Worm (Caenorhabditis elegans) whole organism, L4 larva: ENCODE measurements around the gene F38B6.2.
A peak's percentile ranks its signal among the peaks of the same experiment; 100 is the strongest.

ENCODE experiments used
- D1046.2 ChIP-seq: fragments of 200-800 bp; sonication (Bioruptor generic); IDR thresholded peaks from 2 replicates; pipeline ENCODE4 v1.3.6; 2022; ENCODE audit warnings: missing genetic modification characterization, missing compliant biosample characterization
- F10B5.3 ChIP-seq: sonication (generic microtip); optimal IDR thresholded peaks from 2 replicates; lab custom pipeline; 2016; ENCODE audit warnings: mild to moderate bottlenecking, missing genetic modification characterization, missing compliant biosample characterization
- F26F4.8 ChIP-seq: fragments of 200-800 bp; sonication (Bioruptor generic); conservative IDR thresholded peaks from 2 replicates; pipeline ENCODE4 v1.3.6; 2022; ENCODE audit warnings: missing genetic modification characterization, missing compliant biosample characterization
- F44E2.7 ChIP-seq: fragments of 200-800 bp; sonication (Bioruptor generic); IDR thresholded peaks from 2 replicates; pipeline ENCODE4 v2.1.2; 2022; ENCODE audit warnings: missing genetic modification characterization, missing compliant biosample characterization
- R02D3.7 ChIP-seq: fragments of 150-350 bp; sonication (generic microtip); optimal IDR thresholded peaks from 3 replicates; lab custom pipeline; 2014; ENCODE audit warnings: missing biosample characterization, missing genetic modification characterization
- Y5F2A.4 ChIP-seq: fragments of 200-800 bp; sonication (Bioruptor generic); optimal IDR thresholded peaks from 2 replicates; lab custom pipeline; 2018; ENCODE audit warnings: mild to moderate bottlenecking, missing genetic modification characterization, missing compliant biosample characterization
- ZK337.2 ChIP-seq: fragments of 200-800 bp; sonication (Bioruptor generic); IDR thresholded peaks from 2 replicates; pipeline ENCODE4 v1.3.6; 2022; ENCODE audit warnings: missing genetic modification reagents, missing genetic modification characterization, missing compliant biosample characterization
- aha-1 ChIP-seq: fragments of 150-350 bp; peaks from one replicate; lab custom pipeline; 2014; ENCODE audit warnings: missing biosample characterization, missing genetic modification characterization
- ama-1 ChIP-seq: fragments of 150-350 bp; optimal IDR thresholded peaks from 2 replicates; lab custom pipeline; 2014; ENCODE audit warnings: inconsistent platforms, mixed read lengths
- arid-1 ChIP-seq: fragments of 200-800 bp; sonication (Bioruptor generic); conservative IDR thresholded peaks from 2 replicates; pipeline ENCODE4 v1.3.6; 2022; ENCODE audit warnings: missing genetic modification reagents, missing genetic modification characterization, missing compliant biosample characterization
- attf-4 ChIP-seq: sonication (generic microtip); optimal IDR thresholded peaks from 3 replicates; lab custom pipeline; 2017; ENCODE audit warnings: missing biosample characterization, missing genetic modification characterization
- ceh-20 ChIP-seq: fragments of 200-800 bp; sonication (Bioruptor generic); IDR thresholded peaks from 2 replicates; pipeline ENCODE4 v1.3.6; 2022; ENCODE audit warnings: missing genetic modification reagents, missing genetic modification characterization, missing compliant biosample characterization
- ceh-62 ChIP-seq: sonication (generic microtip); optimal IDR thresholded peaks from 2 replicates; lab custom pipeline; 2017; ENCODE audit warnings: missing biosample characterization, missing genetic modification characterization
- ceh-82 ChIP-seq: sonication (generic microtip); optimal IDR thresholded peaks from 2 replicates; lab custom pipeline; 2017; ENCODE audit warnings: missing biosample characterization, missing genetic modification characterization
- ces-1 ChIP-seq: fragments of 150-350 bp; sonication (generic microtip); optimal IDR thresholded peaks from 4 replicates; lab custom pipeline; 2014; ENCODE audit warnings: missing biosample characterization, missing genetic modification reagents, missing genetic modification characterization
- daf-12 ChIP-seq: fragments of 150-350 bp; optimal IDR thresholded peaks from 2 replicates; lab custom pipeline; 2014; ENCODE audit warnings: missing biosample characterization, missing genetic modification reagents, missing genetic modification characterization
- daf-8 ChIP-seq: fragments of 200-800 bp; sonication (Bioruptor generic); IDR thresholded peaks from 2 replicates; pipeline ENCODE4 v1.3.6; 2022; ENCODE audit warnings: missing genetic modification characterization, missing compliant biosample characterization
- dpl-1 ChIP-seq: fragments of 150-350 bp; optimal IDR thresholded peaks from 2 replicates; lab custom pipeline; 2014; ENCODE audit warnings: missing biosample characterization, missing genetic modification reagents, missing genetic modification characterization
- duxl-1 ChIP-seq: sonication (generic microtip); optimal IDR thresholded peaks from 2 replicates; lab custom pipeline; 2016; ENCODE audit warnings: mild to moderate bottlenecking, missing genetic modification characterization, moderate library complexity, missing compliant biosample characterization; ENCODE audit not compliant: poor library complexity
- dve-1 ChIP-seq: sonication (generic microtip); optimal IDR thresholded peaks from 2 replicates; lab custom pipeline; 2017; ENCODE audit warnings: antibody characterized with exemption, mild to moderate bottlenecking, missing genetic modification characterization, missing compliant biosample characterization; ENCODE audit not compliant: insufficient read depth
- egl-27 ChIP-seq: sonication (generic microtip); optimal IDR thresholded peaks from 3 replicates; lab custom pipeline; 2017; ENCODE audit warnings: missing biosample characterization, missing genetic modification reagents, missing genetic modification characterization
- fkh-10 ChIP-seq: fragments of 150-350 bp; optimal IDR thresholded peaks from 2 replicates; lab custom pipeline; 2014; ENCODE audit warnings: missing biosample characterization, missing genetic modification reagents, missing genetic modification characterization
- hlh-30 ChIP-seq: sonication (generic microtip); optimal IDR thresholded peaks from 2 replicates; lab custom pipeline; 2017; ENCODE audit warnings: antibody characterized with exemption, mild to moderate bottlenecking, missing genetic modification characterization, missing compliant biosample characterization; ENCODE audit not compliant: insufficient read depth
- jun-1 ChIP-seq: fragments of 150-350 bp; optimal IDR thresholded peaks from 2 replicates; lab custom pipeline; 2014; ENCODE audit warnings: missing biosample characterization, missing genetic modification reagents, missing genetic modification characterization
- lin-15B ChIP-seq: fragments of 150-350 bp; sonication (generic microtip); optimal IDR thresholded peaks from 3 replicates; lab custom pipeline; 2014; ENCODE audit warnings: missing biosample characterization, missing genetic modification characterization
- lin-29 ChIP-seq: fragments of 200-800 bp; sonication (Bioruptor generic); IDR thresholded peaks from 2 replicates; pipeline ENCODE4 v1.3.6; 2022; ENCODE audit warnings: missing genetic modification reagents, missing genetic modification characterization, missing compliant biosample characterization
- lsy-2 ChIP-seq, 2 experiments: fragments of 150-350 bp in 1 of 2; sonication (generic microtip) in 1 of 2; optimal IDR thresholded peaks; 2 replicates each; lab custom pipeline; 2014 to 2017; ENCODE audit warnings: missing biosample characterization in 2 of 2, missing genetic modification characterization in 2 of 2
- madf-9 ChIP-seq: fragments of 200-800 bp; sonication (Bioruptor generic); conservative IDR thresholded peaks from 2 replicates; pipeline ENCODE4 v1.3.6; 2022; ENCODE audit warnings: missing genetic modification reagents, missing genetic modification characterization, missing compliant biosample characterization
- mdl-1 ChIP-seq, 2 experiments: fragments of 150-350 bp in 1 of 2; sonication (generic microtip) in 1 of 2; optimal IDR thresholded peaks; 2 replicates each; lab custom pipeline; 2014 to 2017; ENCODE audit warnings: missing biosample characterization in 2 of 2, missing genetic modification characterization in 2 of 2
- mdt-29 ChIP-seq: fragments of 200-800 bp; sonication (Bioruptor generic); IDR thresholded peaks from 2 replicates; pipeline ENCODE4 v1.3.6; 2022; ENCODE audit warnings: missing genetic modification reagents, missing genetic modification characterization, missing compliant biosample characterization
- mes-2 ChIP-seq: sonication (generic microtip); optimal IDR thresholded peaks from 2 replicates; lab custom pipeline; 2016; ENCODE audit warnings: missing genotype, mild to moderate bottlenecking, missing genetic modification characterization, missing compliant biosample characterization; ENCODE audit not compliant: poor library complexity, severe bottlenecking
- mxl-2 ChIP-seq: fragments of 200-800 bp; sonication (Bioruptor generic); conservative IDR thresholded peaks from 2 replicates; pipeline ENCODE4 v1.3.6; 2022; ENCODE audit warnings: missing genetic modification reagents, missing genetic modification characterization, missing compliant biosample characterization
- mxl-3 ChIP-seq: fragments of 200-800 bp; sonication (Bioruptor generic); optimal IDR thresholded peaks from 2 replicates; lab custom pipeline; 2018; ENCODE audit warnings: mild to moderate bottlenecking, missing genetic modification characterization, missing compliant biosample characterization
- nhr-102 ChIP-seq: sonication (generic microtip); optimal IDR thresholded peaks from 2 replicates; lab custom pipeline; 2016; ENCODE audit warnings: mild to moderate bottlenecking, missing genetic modification characterization, moderate library complexity, missing compliant biosample characterization
- nhr-11 ChIP-seq: fragments of 150-350 bp; optimal IDR thresholded peaks from 2 replicates; lab custom pipeline; 2014; ENCODE audit warnings: missing biosample characterization, missing genetic modification characterization
- nhr-25 ChIP-seq: sonication (generic microtip); optimal IDR thresholded peaks from 2 replicates; lab custom pipeline; 2017; ENCODE audit warnings: missing genetic modification characterization, mild to moderate bottlenecking, missing compliant biosample characterization, antibody characterized with exemption, moderate library complexity, borderline replicate concordance; ENCODE audit not compliant: insufficient read depth
- nhr-42 ChIP-seq: fragments of 200-800 bp; sonication (Bioruptor generic); IDR thresholded peaks from 2 replicates; pipeline ENCODE4 v1.3.6; 2022; ENCODE audit warnings: missing genetic modification characterization, missing compliant biosample characterization
- nhr-48 ChIP-seq: sonication (generic microtip); optimal IDR thresholded peaks from 2 replicates; lab custom pipeline; 2016; ENCODE audit warnings: mild to moderate bottlenecking, missing genetic modification characterization, missing compliant biosample characterization
- nhr-6 ChIP-seq: fragments of 150-350 bp; optimal IDR thresholded peaks from 2 replicates; lab custom pipeline; 2014; ENCODE audit warnings: missing biosample characterization, missing genetic modification characterization
- pqm-1 ChIP-seq: sonication (generic microtip); optimal IDR thresholded peaks from 2 replicates; lab custom pipeline; 2017; ENCODE audit warnings: missing biosample characterization, missing genetic modification characterization
- rbr-2 ChIP-seq: sonication (generic microtip); optimal IDR thresholded peaks from 2 replicates; lab custom pipeline; 2016; ENCODE audit warnings: missing genotype, missing genetic modification characterization, missing compliant biosample characterization
- sdz-12 ChIP-seq: fragments of 200-800 bp; sonication (Bioruptor generic); optimal IDR thresholded peaks from 2 replicates; lab custom pipeline; 2018; ENCODE audit warnings: mild to moderate bottlenecking, missing genetic modification characterization, missing compliant biosample characterization
- set-16 ChIP-seq: fragments of 200-800 bp; sonication (Bioruptor generic); IDR thresholded peaks from 2 replicates; pipeline ENCODE4 v1.3.6; 2022; ENCODE audit warnings: missing genetic modification reagents, missing genetic modification characterization, missing compliant biosample characterization
- snpc-1.2 ChIP-seq: fragments of 200-800 bp; sonication (Bioruptor generic); IDR thresholded peaks from 2 replicates; pipeline ENCODE4 v1.3.6; 2022; ENCODE audit warnings: missing genetic modification reagents, missing genetic modification characterization, missing compliant biosample characterization
- snpc-4 ChIP-seq: fragments of 150-350 bp; optimal IDR thresholded peaks from 2 replicates; lab custom pipeline; 2014; ENCODE audit warnings: missing biosample characterization, missing genetic modification characterization
- spr-1 ChIP-seq: sonication (generic microtip); optimal IDR thresholded peaks from 2 replicates; lab custom pipeline; 2016; ENCODE audit warnings: mild to moderate bottlenecking, missing genetic modification characterization, missing compliant biosample characterization
- tra-1 ChIP-seq: fragments of 200-800 bp; sonication (Bioruptor generic); IDR thresholded peaks from 2 replicates; pipeline ENCODE4 v1.3.6; 2022; ENCODE audit warnings: missing genetic modification reagents, missing genetic modification characterization, missing compliant biosample characterization
- unc-130 ChIP-seq: sonication (generic microtip); optimal IDR thresholded peaks from 2 replicates; lab custom pipeline; 2016; ENCODE audit warnings: missing genetic modification reagents, missing genetic modification characterization, missing compliant biosample characterization
- zag-1 ChIP-seq: fragments of 150-350 bp; optimal IDR thresholded peaks from 2 replicates; lab custom pipeline; 2014; ENCODE audit warnings: missing biosample characterization, missing genetic modification characterization
- zfp-3 ChIP-seq: fragments of 200-800 bp; sonication (Bioruptor generic); conservative IDR thresholded peaks from 2 replicates; pipeline ENCODE4 v1.3.6; 2022; ENCODE audit warnings: missing genetic modification reagents, missing genetic modification characterization, missing compliant biosample characterization
- zip-11 ChIP-seq: fragments of 200-800 bp; sonication (Bioruptor generic); IDR thresholded peaks from 2 replicates; pipeline ENCODE4 v1.3.6; 2022; ENCODE audit warnings: missing genetic modification characterization, missing compliant biosample characterization

Gene F38B6.2

DNA sequence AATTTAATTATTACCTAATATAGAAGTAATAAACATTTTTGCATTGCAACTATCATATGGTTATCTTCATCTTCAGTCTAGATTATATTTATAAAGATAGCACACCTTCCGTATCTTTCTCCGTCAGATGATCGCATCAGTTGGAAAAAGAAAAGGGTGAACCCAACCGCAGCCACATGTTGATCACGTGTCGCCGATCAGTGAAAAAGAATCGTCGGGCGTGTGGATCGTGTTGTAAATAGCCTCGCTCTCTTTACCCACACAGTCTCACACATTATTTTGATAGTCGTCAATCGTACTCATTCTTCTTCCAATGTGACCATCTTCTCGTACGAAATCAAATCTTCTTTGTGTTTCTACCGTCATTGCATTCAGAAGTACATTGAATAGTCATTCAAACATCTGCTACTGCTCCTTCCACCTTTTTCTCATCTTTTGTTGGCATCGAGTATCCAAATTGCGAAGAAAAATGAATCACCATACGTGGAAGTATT lies 45.6 kb downstream of the F38B6.2 start (continued):
- peak; percentile 64 for TF ChIP-seq ceh-20 (GFP tag; lab: Robert Waterston, UW)
- TF ChIP-seq set-16 (GFP tag; lab: Robert Waterston, UW), result peak; percentile 44; the same call in 1 of the 2 replicates
- peak; percentile 81 for TF ChIP-seq lin-29 (GFP tag; lab: Robert Waterston, UW)
- peak; percentile 99 for TF ChIP-seq aha-1 (tag; lab: Kevin White, UChicago)
- no peak for TF ChIP-seq attf-4
- no peak for TF ChIP-seq Y5F2A.4 (GFP tag; lab: Kevin White, UChicago)
- no peak for TF ChIP-seq F26F4.8 (GFP tag; lab: Robert Waterston, UW)
- TF ChIP-seq hlh-30 (tag; lab: Kevin White, UChicago), result peak; percentile 99
- no peak for TF ChIP-seq F44E2.7 (GFP tag; lab: Robert Waterston, UW)
- TF ChIP-seq zfp-3 (GFP tag; lab: Robert Waterston, UW), result peak; percentile 95
- peak; percentile 78; the same call in 1 of the 2 replicates for TF ChIP-seq nhr-42 (GFP tag; lab: Robert Waterston, UW)
- peak; percentile 94 for TF ChIP-seq nhr-25
- TF ChIP-seq nhr-11, result peak; percentile 84
- peak; percentile 96 for TF ChIP-seq ama-1 (lab: Kevin White, UChicago)
- TF ChIP-seq lsy-2 (tag; optimal IDR thresholded peaks at IDR 0.05; lab: Kevin White, UChicago), result peak; percentile 61 to 88
- TF ChIP-seq snpc-4 (tag; lab: Kevin White, UChicago), result no peak
- TF ChIP-seq pqm-1 (tag; lab: Kevin White, UChicago), result peak; percentile 60
- TF ChIP-seq nhr-6 (tag; lab: Kevin White, UChicago), result peak; percentile 70
- no peak for TF ChIP-seq ces-1 (GFP tag; lab: Kevin White, UChicago)
- TF ChIP-seq fkh-10 (GFP tag; lab: Kevin White, UChicago), result no peak
- TF ChIP-seq mxl-3 (GFP tag; lab: Kevin White, UChicago), result peak; percentile 98
- no peak for TF ChIP-seq D1046.2 (GFP tag; lab: Robert Waterston, UW)
- no peak for TF ChIP-seq ZK337.2 (GFP tag; lab: Robert Waterston, UW)
- TF ChIP-seq dve-1, result peak; percentile 98
- no peak for TF ChIP-seq ceh-82
- TF ChIP-seq mxl-2, result peak; percentile 98
- peak; percentile 45; the same call in 1 of the 2 replicates for TF ChIP-seq zip-11 (GFP tag; lab: Robert Waterston, UW)
- TF ChIP-seq F10B5.3 (tag; lab: Kevin White, UChicago), result peak; percentile 57
- no peak for TF ChIP-seq egl-27 (tag; lab: Kevin White, UChicago)
- TF ChIP-seq unc-130 (GFP tag; lab: Kevin White, UChicago), result no peak
- TF ChIP-seq lin-15B (tag; lab: Kevin White, UChicago), result no peak
- TF ChIP-seq nhr-48 (tag; lab: Kevin White, UChicago), result peak; percentile 99
- peak; percentile 68 for TF ChIP-seq jun-1
- peak; percentile 39 for TF ChIP-seq mes-2
- TF ChIP-seq snpc-1.2 (GFP tag; lab: Robert Waterston, UW), result no peak
- TF ChIP-seq arid-1, result 0 out of 2 replicates have a peak, but pooled peaks have one; percentile 9
- peak; percentile 86 for TF ChIP-seq spr-1 (tag; lab: Kevin White, UChicago)
- TF ChIP-seq sdz-12 (GFP tag; lab: Kevin White, UChicago), result peak; percentile 40
- TF ChIP-seq dpl-1, result peak; percentile 56
- TF ChIP-seq nhr-102 (tag; lab: Kevin White, UChicago), result peak; percentile 93
- TF ChIP-seq mdt-29 (GFP tag; lab: Robert Waterston, UW), result peak; percentile 77
- TF ChIP-seq duxl-1 (tag; lab: Kevin White, UChicago), result peak; percentile 82
- peak; percentile 97 for TF ChIP-seq tra-1 (GFP tag; lab: Robert Waterston, UW)
- TF ChIP-seq daf-8 (GFP tag; lab: Robert Waterston, UW), result no peak
- peak in 1 of 2 experiments; percentile 100 for TF ChIP-seq mdl-1 (tag; optimal IDR thresholded peaks at IDR 0.05; lab: Kevin White, UChicago)
- no peak for TF ChIP-seq daf-12
- TF ChIP-seq R02D3.7 (tag; lab: Kevin White, UChicago), result no peak
- TF ChIP-seq zag-1 (tag; lab: Kevin White, UChicago), result no peak
- peak; percentile 69 for TF ChIP-seq madf-9
- TF ChIP-seq ceh-62 (tag; lab: Kevin White, UChicago), result no peak
- TF ChIP-seq rbr-2 (tag; lab: Kevin White, UChicago), result peak; percentile 43
